Worm (Caenorhabditis elegans) whole organism, L1 larva: ENCODE results near the gene ZK899.1.

Source experiments
- dpl-1 ChIP-seq, 3 experiments: fragments of 150-350 bp in 2 of 3; sonication (generic microtip) in 1 of 3; optimal IDR thresholded peaks; 2 replicates each; lab custom pipeline; 2014 to 2017; ENCODE audit warnings: missing biosample characterization in 3 of 3, missing genetic modification characterization in 3 of 3, missing genetic modification reagents in 3 of 3
- fkh-10 ChIP-seq: sonication (generic microtip); optimal IDR thresholded peaks from 2 replicates; lab custom pipeline; 2017; ENCODE audit warnings: missing biosample characterization, missing genetic modification reagents, missing genetic modification characterization
- fkh-8 ChIP-seq: sonication (generic microtip); optimal IDR thresholded peaks from 2 replicates; lab custom pipeline; 2016; ENCODE audit warnings: mild to moderate bottlenecking, missing genetic modification characterization, missing compliant biosample characterization
- lin-15B ChIP-seq: fragments of 150-350 bp; sonication (generic microtip); optimal IDR thresholded peaks from 3 replicates; lab custom pipeline; 2014; ENCODE audit warnings: missing biosample characterization, missing genetic modification characterization
- mab-9 ChIP-seq: fragments of 200-800 bp; sonication (Bioruptor generic); IDR thresholded peaks from 2 replicates; pipeline ENCODE4 v1.3.6; 2022; ENCODE audit warnings: missing genetic modification reagents, missing genetic modification characterization, missing compliant biosample characterization
- mdl-1 ChIP-seq, 2 experiments: fragments of 150-350 bp; optimal IDR thresholded peaks; 2 replicates each; lab custom pipeline; 2014 to 2017; ENCODE audit warnings: missing biosample characterization in 2 of 2, missing genetic modification characterization in 2 of 2, inconsistent platforms in 1 of 2
- nhr-47 ChIP-seq: sonication (generic microtip); optimal IDR thresholded peaks from 2 replicates; lab custom pipeline; 2016; ENCODE audit warnings: mild to moderate bottlenecking, missing genetic modification characterization, moderate library complexity, missing compliant biosample characterization
- pag-3 ChIP-seq: sonication (generic microtip); optimal IDR thresholded peaks from 2 replicates; lab custom pipeline; 2017; ENCODE audit warnings: missing genetic modification characterization, mild to moderate bottlenecking, missing compliant biosample characterization, antibody characterized with exemption, borderline replicate concordance; ENCODE audit not compliant: insufficient read depth
- rnt-1 ChIP-seq: sonication (generic microtip); optimal IDR thresholded peaks from 2 replicates; lab custom pipeline; 2016; ENCODE audit warnings: mild to moderate bottlenecking, missing genetic modification characterization, moderate library complexity, missing compliant biosample characterization
- unc-130 ChIP-seq: fragments of 150-350 bp; optimal IDR thresholded peaks from 2 replicates; lab custom pipeline; 2017; ENCODE audit warnings: missing biosample characterization, missing genetic modification characterization, inconsistent platforms
- unc-62 ChIP-seq: fragments of 150-350 bp; optimal IDR thresholded peaks from 2 replicates; lab custom pipeline; 2014; ENCODE audit warnings: missing biosample characterization, missing genetic modification reagents, missing genetic modification characterization
- zag-1 ChIP-seq: fragments of 150-350 bp; optimal IDR thresholded peaks from 2 replicates; lab custom pipeline; 2014; ENCODE audit warnings: missing biosample characterization, missing genetic modification characterization

- TF ChIP-seq fkh-10 (no peak), nhr-47 (tag; lab: Kevin White, UChicago) (no peak), dpl-1 (GFP tag; optimal IDR thresholded peaks at IDR 0.05; lab: Kevin White, UChicago) (no peak), lin-15B (tag; lab: Kevin White, UChicago) (no peak), mab-9 (GFP tag; lab: Robert Waterston, UW) (no peak), pag-3 (tag; lab: Kevin White, UChicago) (no peak), fkh-8 (tag; lab: Kevin White, UChicago) (peak; percentile 80), unc-62 (GFP tag; lab: Kevin White, UChicago) (no peak), zag-1 (tag; lab: Kevin White, UChicago) (no peak), unc-130 (tag; lab: Kevin White, UChicago) (no peak), rnt-1 (tag; lab: Kevin White, UChicago) (no peak), mdl-1 (tag; optimal IDR thresholded peaks at IDR 0.05; lab: Kevin White, UChicago) (no peak)
These were observed 9.6 kb upstream of the ZK899.1 start, which contains the start of gene tbb-4 for ce11 chrX:9436843-9437312.
